Worm (Caenorhabditis elegans): ENCODE data around the gene ZK632.4.

ZK632.4 gene

ce11 chrIII:9782011-9782436 lies 25.2 kb downstream of the ZK632.4 start, which contains the start of gene vha-2 (continued):
- TF ChIP-seq tbp1 (GFP tag; optimal IDR thresholded peaks at IDR 0.05) (peak; percentile 31), sea-2 (GFP tag; IDR thresholded peaks at IDR 0.05) (no peak), T07F8.4 (tag; optimal IDR thresholded peaks at IDR 0.05) (no peak), egl-44 (GFP tag; IDR thresholded peaks at IDR 0.05) (peak; percentile 53; the same call in 1 of the 2 replicates), chd-7 (tag; optimal IDR thresholded peaks at IDR 0.05) (peak; percentile 58), bed-2 (GFP tag; IDR thresholded peaks at IDR 0.05) (no peak), snpc-4 (GFP tag; optimal IDR thresholded peaks at IDR 0.05) (no peak), snpc-4 (tag; optimal IDR thresholded peaks at IDR 0.05) (peak in 1 of 4 experiments; percentile 29), F49E8.2 (tag; optimal IDR thresholded peaks at IDR 0.05; ENCODE audit: insufficient read depth) (peak; percentile 54), lin-40 (tag; optimal IDR thresholded peaks at IDR 0.05) (no peak), mxl-1 (tag; optimal IDR thresholded peaks at IDR 0.05) (no peak), hsf-1 (GFP tag; IDR thresholded peaks at IDR 0.05) (peak; percentile 76), B0336.3 (GFP tag; IDR thresholded peaks at IDR 0.05) (peak; percentile 92), lin-54 (GFP tag; optimal IDR thresholded peaks at IDR 0.05) (peak; percentile 3), sdz-38 (tag; optimal IDR thresholded peaks at IDR 0.05) (no peak), T26A5.8 (tag; optimal IDR thresholded peaks at IDR 0.05) (peak; percentile 30), nhr-90 (tag; optimal IDR thresholded peaks at IDR 0.05) (peak; percentile 43), Y67H2A.10 (GFP tag; conservative IDR thresholded peaks at IDR 0.05) (no peak), dox-1 (GFP tag; IDR thresholded peaks at IDR 0.05) (peak; percentile 31), B0035.1 (tag; optimal IDR thresholded peaks at IDR 0.05) (peak; percentile 55), D2030.7 (GFP tag; IDR thresholded peaks at IDR 0.05) (peak; percentile 10; the same call in 1 of the 2 replicates), rec-8 (tag; optimal IDR thresholded peaks at IDR 0.05) (no peak), atf-7 (tag; optimal IDR thresholded peaks at IDR 0.05) (peak; percentile 40)

ce11 chrIII:9780665-9781304 lies 26.5 kb downstream of the ZK632.4 start, which contains the start of gene vha-1:
TSS of gene vha-1 (plus strand) at chrIII:9781254.
- no peak for TF ChIP-seq ztf-25 (GFP tag; IDR thresholded peaks at IDR 0.05)
- TF ChIP-seq die-1 (tag; optimal IDR thresholded peaks at IDR 0.05) = peak; percentile 30
- no peak; the same call in 1 of the 2 replicates for TF ChIP-seq C06A6.2 (GFP tag; conservative IDR thresholded peaks at IDR 0.05)
- peak; percentile 34 for TF ChIP-seq ets-4 (GFP tag; optimal IDR thresholded peaks at IDR 0.05)
- TF ChIP-seq lsy-27 (tag; optimal IDR thresholded peaks at IDR 0.05; ENCODE audit: borderline replicate concordance, insufficient read depth) = peak; percentile 43
- no peak for TF ChIP-seq ztf-28 (GFP tag; IDR thresholded peaks at IDR 0.05)
- no peak for TF ChIP-seq cebp-2 (GFP tag; IDR thresholded peaks at IDR 0.05)
- no peak for TF ChIP-seq nhr-179 (tag; optimal IDR thresholded peaks at IDR 0.05)
- TF ChIP-seq T07F8.4 (tag; optimal IDR thresholded peaks at IDR 0.05) = no peak
- no peak for TF ChIP-seq fkh-3 (tag; optimal IDR thresholded peaks at IDR 0.05)
- TF ChIP-seq ceh-27 (GFP tag; optimal IDR thresholded peaks at IDR 0.05) = peak; percentile 87
- TF ChIP-seq ztf-18 (tag; optimal IDR thresholded peaks at IDR 0.05) = peak; percentile 51
- TF ChIP-seq F57C9.4 (tag; optimal IDR thresholded peaks at IDR 0.05) = no peak
- 0 out of 2 replicates have a peak, but pooled peaks have one; percentile 38 for TF ChIP-seq cebp-1 (GFP tag; IDR thresholded peaks at IDR 0.05)
- peak; percentile 74 for TF ChIP-seq cebp-1 (tag; optimal IDR thresholded peaks at IDR 0.05)
- TF ChIP-seq attf-5 (GFP tag; optimal IDR thresholded peaks at IDR 0.05) = peak; percentile 95
- peak; percentile 76 for TF ChIP-seq lin-40 (tag; optimal IDR thresholded peaks at IDR 0.05)
- no peak for TF ChIP-seq mel-28 (tag; optimal IDR thresholded peaks at IDR 0.05; ENCODE audit: borderline replicate concordance)
- peak; percentile 26; the same call in 1 of the 2 replicates for TF ChIP-seq egrh-3 (GFP tag; IDR thresholded peaks at IDR 0.05)
- TF ChIP-seq athp-1 (tag; optimal IDR thresholded peaks at IDR 0.05) = peak; percentile 61
- TF ChIP-seq bed-2 (GFP tag; IDR thresholded peaks at IDR 0.05) = no peak
- TF ChIP-seq hrde-1 (tag; optimal IDR thresholded peaks at IDR 0.05; ENCODE audit: borderline replicate concordance) = no peak
- TF ChIP-seq K11D2.4 (GFP tag; IDR thresholded peaks at IDR 0.05) = peak; percentile 40; the same call in 1 of the 2 replicates
- no peak for TF ChIP-seq dpl-1 (GFP tag; optimal IDR thresholded peaks at IDR 0.05)
- no peak for TF ChIP-seq attf-6 (GFP tag; IDR thresholded peaks at IDR 0.05)
- TF ChIP-seq B0035.1 (tag; optimal IDR thresholded peaks at IDR 0.05) = no peak
- TF ChIP-seq F10E7.11 (tag; optimal IDR thresholded peaks at IDR 0.05) = no peak
- TF ChIP-seq aptf-2 (GFP tag; conservative IDR thresholded peaks at IDR 0.05) = no peak

All from whole organism, young adult.